Worm (Caenorhabditis elegans): ENCODE data around the gene F18C5.5.

The F18C5.5 gene

ce11 chrII:6563238-6563637 is 3.3 kb downstream of the F18C5.5 start:
- TF ChIP-seq gmeb-1 (tag; optimal IDR thresholded peaks at IDR 0.05) (no peak), nhr-237 (tag; optimal IDR thresholded peaks at IDR 0.05) (no peak), ZK546.5 (tag; optimal IDR thresholded peaks at IDR 0.05) (no peak), egl-27 (tag; optimal IDR thresholded peaks at IDR 0.05) (no peak), elt-1 (tag; optimal IDR thresholded peaks at IDR 0.05) (no peak), ztf-4 (tag; optimal IDR thresholded peaks at IDR 0.05) (no peak), nhr-11 (tag; optimal IDR thresholded peaks at IDR 0.05) (no peak), peb-1 (tag; optimal IDR thresholded peaks at IDR 0.05) (no peak), nhr-6 (tag; optimal IDR thresholded peaks at IDR 0.05) (no peak), elt-3 (tag; optimal IDR thresholded peaks at IDR 0.05) (no peak), mbf-1 (tag; optimal IDR thresholded peaks at IDR 0.05) (no peak), C34F6.9 (tag; optimal IDR thresholded peaks at IDR 0.05) (peak; percentile 56), sma-9 (GFP tag; optimal IDR thresholded peaks at IDR 0.05) (no peak), sma-9 (tag; optimal IDR thresholded peaks at IDR 0.05) (no peak), blmp-1 (tag; optimal IDR thresholded peaks at IDR 0.05; ENCODE audit: insufficient read depth) (no peak), unc-55 (GFP tag; optimal IDR thresholded peaks at IDR 0.05) (peak; percentile 63), lin-39 (tag; optimal IDR thresholded peaks at IDR 0.05) (no peak), F13H6.1 (tag; optimal IDR thresholded peaks at IDR 0.05) (peak; percentile 11), crh-2 (tag; optimal IDR thresholded peaks at IDR 0.05) (no peak), lsy-2 (tag; optimal IDR thresholded peaks at IDR 0.05) (peak in 1 of 2 experiments; percentile 59), unc-62 (GFP tag; optimal IDR thresholded peaks at IDR 0.05) (no peak), nhr-77 (tag; optimal IDR thresholded peaks at IDR 0.05) (no peak), skn-1 (tag; optimal IDR thresholded peaks at IDR 0.05) (no peak), nhr-10 (tag; optimal IDR thresholded peaks at IDR 0.05) (no peak), ztf-11 (tag; optimal IDR thresholded peaks at IDR 0.05) (no peak), ztf-1 (GFP tag; conservative IDR thresholded peaks at IDR 0.05) (no peak), zag-1 (tag; optimal IDR thresholded peaks at IDR 0.05) (peak; percentile 43), nhr-12 (tag; optimal IDR thresholded peaks at IDR 0.05) (no peak), nhr-23 (tag; optimal IDR thresholded peaks at IDR 0.05) (no peak), nhr-21 (tag; optimal IDR thresholded peaks at IDR 0.05) (no peak), nhr-129 (tag; optimal IDR thresholded peaks at IDR 0.05) (peak; percentile 57), Y55F3AM.14 (GFP tag; optimal IDR thresholded peaks at IDR 0.05) (no peak), fos-1 (tag; optimal IDR thresholded peaks at IDR 0.05) (peak; percentile 39), mdl-1 (tag; optimal IDR thresholded peaks at IDR 0.05) (no peak), aly-2 (tag; optimal IDR thresholded peaks at IDR 0.05) (no peak), lin-11 (tag; optimal IDR thresholded peaks at IDR 0.05) (no peak)

DNA sequence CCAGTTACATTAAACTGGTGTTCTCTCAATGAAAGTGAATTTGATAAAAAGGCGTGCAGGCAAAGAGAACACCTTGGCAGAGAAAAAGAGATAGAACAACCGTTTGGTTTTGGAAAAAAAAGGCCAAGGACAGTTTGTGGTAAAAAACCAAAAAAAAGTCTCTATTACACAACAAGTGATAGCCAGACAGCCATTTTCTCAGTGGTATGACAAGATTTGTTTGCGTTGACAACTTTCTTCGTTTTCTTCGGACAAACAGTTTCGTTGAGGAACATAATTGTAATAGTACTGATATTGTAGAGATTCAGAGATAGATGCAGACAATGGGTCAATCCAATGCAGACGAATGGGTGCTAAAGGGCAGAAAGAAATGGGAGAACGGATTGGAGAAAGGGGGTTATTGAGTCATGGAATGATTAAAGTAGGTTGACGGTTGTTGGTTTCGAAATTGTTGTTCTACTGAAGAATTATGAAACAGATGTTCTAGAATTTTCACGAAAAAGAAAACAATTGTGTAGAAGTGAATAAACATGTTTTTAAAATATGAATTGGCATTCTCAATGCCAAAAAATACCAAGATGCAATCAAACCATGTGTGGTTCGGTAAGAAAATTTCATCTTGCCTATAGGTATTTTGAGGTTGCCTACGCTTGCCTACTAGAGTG is 4.2 kb downstream of the F18C5.5 start:
- TF ChIP-seq C34F6.9 (tag; optimal IDR thresholded peaks at IDR 0.05) (no peak), blmp-1 (tag; optimal IDR thresholded peaks at IDR 0.05; ENCODE audit: insufficient read depth) (peak; percentile 94), sma-3 (GFP tag; optimal IDR thresholded peaks at IDR 0.05) (peak; percentile 56), aly-2 (tag; optimal IDR thresholded peaks at IDR 0.05) (no peak), Y55F3AM.14 (GFP tag; optimal IDR thresholded peaks at IDR 0.05) (peak; percentile 35), nhr-129 (tag; optimal IDR thresholded peaks at IDR 0.05) (no peak), sem-4 (tag; optimal IDR thresholded peaks at IDR 0.05) (no peak), ceh-82 (tag; optimal IDR thresholded peaks at IDR 0.05) (no peak), egl-27 (tag; optimal IDR thresholded peaks at IDR 0.05) (no peak), ama-1 (optimal IDR thresholded peaks at IDR 0.05) (no peak), lin-13 (GFP tag; optimal IDR thresholded peaks at IDR 0.05) (no peak), nhr-12 (tag; optimal IDR thresholded peaks at IDR 0.05) (no peak), lsy-2 (tag; optimal IDR thresholded peaks at IDR 0.05) (peak in 1 of 2 experiments; percentile 9), nhr-6 (tag; optimal IDR thresholded peaks at IDR 0.05) (peak; percentile 17), F13H6.1 (tag; optimal IDR thresholded peaks at IDR 0.05) (peak; percentile 9), nhr-21 (tag; optimal IDR thresholded peaks at IDR 0.05) (no peak), ztf-1 (GFP tag; conservative IDR thresholded peaks at IDR 0.05) (no peak), zag-1 (tag; optimal IDR thresholded peaks at IDR 0.05) (no peak), unc-55 (GFP tag; optimal IDR thresholded peaks at IDR 0.05) (no peak), skn-1 (tag; optimal IDR thresholded peaks at IDR 0.05) (no peak), lin-39 (tag; optimal IDR thresholded peaks at IDR 0.05) (no peak), nhr-11 (tag; optimal IDR thresholded peaks at IDR 0.05) (no peak), fos-1 (tag; optimal IDR thresholded peaks at IDR 0.05) (peak; percentile 29), peb-1 (tag; optimal IDR thresholded peaks at IDR 0.05) (no peak), nhr-25 (tag; optimal IDR thresholded peaks at IDR 0.05) (peak; percentile 72), sma-9 (GFP tag; optimal IDR thresholded peaks at IDR 0.05) (peak; percentile 24), sma-9 (tag; optimal IDR thresholded peaks at IDR 0.05) (no peak)
